Fruit fly (Drosophila melanogaster) whole organism, pupa: Measurements from ENCODE around the gene CG10650.

Experiments
- CG10348 ChIP-seq: fragments of 200-800 bp; sonication (Bioruptor generic); IDR thresholded peaks from 2 replicates; pipeline ENCODE4 v1.3.6; 2022; ENCODE audit warnings: missing biosample characterization, missing genetic modification characterization
- CG12605 ChIP-seq: fragments of 200-800 bp; sonication (Bioruptor generic); IDR thresholded peaks from 2 replicates; pipeline ENCODE4 v1.3.6; 2022; ENCODE audit warnings: missing biosample characterization, missing genetic modification characterization
- CG13204 ChIP-seq: fragments of 200-800 bp; sonication (Bioruptor generic); optimal IDR thresholded peaks from 2 replicates; lab custom pipeline; 2018; ENCODE audit warnings: missing biosample characterization, mild to moderate bottlenecking, missing genetic modification characterization, moderate library complexity
- CG14655 ChIP-seq: fragments of 200-800 bp; sonication (Bioruptor generic); optimal IDR thresholded peaks from 3 replicates; lab custom pipeline; 2017; ENCODE audit warnings: mild to moderate bottlenecking, missing biosample characterization, missing genetic modification reagents, missing genetic modification characterization
- CG15710 ChIP-seq: fragments of 200-800 bp; sonication (Bioruptor generic); optimal IDR thresholded peaks from 2 replicates; lab custom pipeline; 2018; ENCODE audit warnings: missing biosample characterization, mild to moderate bottlenecking, missing genetic modification characterization, moderate library complexity
- CG17806 ChIP-seq: fragments of 200-800 bp; sonication (Bioruptor generic); optimal IDR thresholded peaks from 2 replicates; lab custom pipeline; 2018; ENCODE audit warnings: missing biosample characterization, mild to moderate bottlenecking, missing genetic modification characterization, moderate library complexity
- CG32121 ChIP-seq: fragments of 200-800 bp; sonication (Bioruptor generic); IDR thresholded peaks from 2 replicates; pipeline ENCODE4 v1.3.6; 2022; ENCODE audit warnings: missing biosample characterization, missing genetic modification characterization
- CG34367 ChIP-seq: fragments of 200-800 bp; sonication (Bioruptor generic); optimal IDR thresholded peaks from 2 replicates; lab custom pipeline; 2018; ENCODE audit warnings: missing biosample characterization, mild to moderate bottlenecking, missing genetic modification characterization
- CG4496 ChIP-seq: fragments of 200-800 bp; sonication (Bioruptor generic); IDR thresholded peaks from 3 replicates; pipeline ENCODE4 v1.3.6; 2022; ENCODE audit warnings: missing biosample characterization, missing genetic modification characterization
- CG8159 ChIP-seq: fragments of 200-800 bp; sonication (Bioruptor generic); optimal IDR thresholded peaks from 3 replicates; lab custom pipeline; 2018; ENCODE audit warnings: missing biosample characterization, mild to moderate bottlenecking, missing genetic modification characterization, moderate library complexity
- CG8301 ChIP-seq: fragments of 200-800 bp; sonication (Bioruptor generic); optimal IDR thresholded peaks from 2 replicates; lab custom pipeline; 2018; ENCODE audit warnings: missing biosample characterization, mild to moderate bottlenecking, missing genetic modification characterization
- CG9948 ChIP-seq: fragments of 200-800 bp; sonication (Bioruptor generic); optimal IDR thresholded peaks from 2 replicates; lab custom pipeline; 2018; ENCODE audit warnings: missing biosample characterization, mild to moderate bottlenecking, missing genetic modification characterization, moderate library complexity
- D1 ChIP-seq: fragments of 200-800 bp; sonication (Bioruptor generic); optimal IDR thresholded peaks from 2 replicates; lab custom pipeline; 2018; ENCODE audit warnings: missing biosample characterization, mild to moderate bottlenecking, missing genetic modification characterization, moderate library complexity
- EcR ChIP-seq: fragments of 200-800 bp; sonication (Bioruptor generic); optimal IDR thresholded peaks from 3 replicates; lab custom pipeline; 2019; ENCODE audit warnings: missing biosample characterization, missing genetic modification characterization, mild to moderate bottlenecking, moderate library complexity, missing genetic modification reagents
- Ets98B ChIP-seq: fragments of 200-800 bp; sonication (Bioruptor generic); IDR thresholded peaks from 2 replicates; pipeline ENCODE4 v1.3.6; 2022; ENCODE audit warnings: missing biosample characterization, missing genetic modification characterization
- Pif1A ChIP-seq: fragments of 200-800 bp; sonication (Bioruptor generic); optimal IDR thresholded peaks from 3 replicates; lab custom pipeline; 2016; ENCODE audit warnings: missing biosample characterization, missing genetic modification characterization
- Pif1B ChIP-seq: fragments of 200-800 bp; sonication (Bioruptor generic); optimal IDR thresholded peaks from 3 replicates; lab custom pipeline; 2016; ENCODE audit warnings: missing biosample characterization, missing genetic modification characterization
- Snoo ChIP-seq: fragments of 200-800 bp; sonication (Bioruptor generic); optimal IDR thresholded peaks from 3 replicates; lab custom pipeline; 2017; ENCODE audit warnings: missing biosample characterization, mild to moderate bottlenecking, missing genetic modification characterization, inconsistent platforms
- fd96Ca ChIP-seq: fragments of 200-800 bp; sonication (Bioruptor generic); IDR thresholded peaks from 3 replicates; pipeline ENCODE4 v1.3.6; 2022; ENCODE audit warnings: missing biosample characterization, missing genetic modification characterization
- gl ChIP-seq: fragments of 200-800 bp; sonication (Bioruptor generic); optimal IDR thresholded peaks from 2 replicates; lab custom pipeline; 2018; ENCODE audit warnings: missing biosample characterization, mild to moderate bottlenecking, missing genetic modification characterization
- rn ChIP-seq: fragments of 200-800 bp; sonication (Bioruptor generic); IDR thresholded peaks from 2 replicates; pipeline ENCODE4 v1.3.6; 2022; ENCODE audit warnings: missing biosample characterization, missing genetic modification characterization

The CG10650 gene

dm6 chr2L:18995660-18996417, at the start of gene CG10650:
Gene CG10650, minus strand, starts transcription at chr2L:18995934.
- no peak for TF ChIP-seq D1 (tag; lab: Kevin White, UChicago)
- TF ChIP-seq EcR (GFP tag; lab: Kevin White, UChicago): peak; percentile 5

dm6 chr2L:19045111-19045560, 49.4 kb upstream of the CG10650 start, which contains the start of the genes Ttc19 and Acn:
Gene Ttc19, minus strand, starts transcription at chr2L:19045148.
Gene Acn, plus strand, starts transcription at chr2L:19045355.
- TF ChIP-seq CG13204 (no peak), fd96Ca (GFP tag; lab: Robert Waterston, UW) (peak; percentile 53; the same call in 1 of the 3 replicates), EcR (GFP tag; lab: Kevin White, UChicago) (no peak), CG10348 (GFP tag; lab: Robert Waterston, UW) (no peak), CG4496 (GFP tag; lab: Robert Waterston, UW) (peak; percentile 83; the same call in 2 of the 3 replicates), CG15710 (peak; percentile 77), Pif1B (GFP tag; lab: Kevin White, UChicago) (no peak), CG34367 (tag; lab: Kevin White, UChicago) (peak; percentile 53), CG8159 (tag; lab: Kevin White, UChicago) (peak; percentile 71), CG8301 (tag; lab: Kevin White, UChicago) (no peak), rn (peak; percentile 63; the same call in 1 of the 2 replicates), CG14655 (GFP tag; lab: Kevin White, UChicago) (no peak), D1 (tag; lab: Kevin White, UChicago) (no peak), CG32121 (GFP tag; lab: Robert Waterston, UW) (peak; percentile 78), Snoo (tag; lab: Kevin White, UChicago) (peak; percentile 67), gl (tag; lab: Kevin White, UChicago) (peak; percentile 26), Ets98B (GFP tag; lab: Robert Waterston, UW) (peak; percentile 66; the same call in 1 of the 2 replicates), CG17806 (peak; percentile 49), CG9948 (tag; lab: Kevin White, UChicago) (peak; percentile 43), Pif1A (GFP tag; lab: Kevin White, UChicago) (no peak), CG12605 (no peak)

DNA sequence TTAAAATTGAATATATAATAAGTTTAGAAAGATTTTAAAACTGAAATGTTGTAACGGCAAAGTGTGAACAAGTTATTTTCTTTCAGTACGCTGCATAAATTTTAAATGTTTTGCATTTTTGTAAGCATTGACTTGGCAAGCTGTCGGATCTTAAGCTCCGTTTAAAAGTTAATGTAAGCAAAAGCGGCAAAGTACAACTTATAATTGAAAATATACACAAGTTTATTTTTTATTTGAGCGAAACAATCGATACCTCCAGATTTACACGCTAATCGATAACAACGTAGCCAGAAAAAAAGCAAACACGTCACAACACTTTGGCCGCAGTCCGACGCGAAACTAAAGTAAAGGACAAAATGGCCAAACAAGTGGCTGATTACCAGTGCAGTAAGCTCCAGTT, 45.9 kb upstream of the CG10650 start, which contains the start of gene Catsup:
Gene Catsup, plus strand, starts transcription at position 273 of the 400 bp plus-strand sequence.
- TF ChIP-seq D1 (tag; lab: Kevin White, UChicago): no peak
- no peak for TF ChIP-seq fd96Ca (GFP tag; lab: Robert Waterston, UW)
- TF ChIP-seq rn: no peak
- TF ChIP-seq EcR (GFP tag; lab: Kevin White, UChicago): no peak
- no peak for TF ChIP-seq CG4496 (GFP tag; lab: Robert Waterston, UW)
- TF ChIP-seq CG10348 (GFP tag; lab: Robert Waterston, UW): no peak
- no peak for TF ChIP-seq CG14655 (GFP tag; lab: Kevin White, UChicago)
- TF ChIP-seq CG12605: no peak
- TF ChIP-seq CG34367 (tag; lab: Kevin White, UChicago): no peak
- TF ChIP-seq CG32121 (GFP tag; lab: Robert Waterston, UW): no peak
- no peak for TF ChIP-seq CG8159 (tag; lab: Kevin White, UChicago)
- TF ChIP-seq gl (tag; lab: Kevin White, UChicago): no peak
- no peak for TF ChIP-seq CG13204
- TF ChIP-seq CG17806: no peak
- TF ChIP-seq Pif1A (GFP tag; lab: Kevin White, UChicago): no peak
- TF ChIP-seq Ets98B (GFP tag; lab: Robert Waterston, UW): no peak
- TF ChIP-seq CG8301 (tag; lab: Kevin White, UChicago): no peak
- no peak for TF ChIP-seq Snoo (tag; lab: Kevin White, UChicago)
- TF ChIP-seq CG15710: no peak
- TF ChIP-seq CG9948 (tag; lab: Kevin White, UChicago): no peak

DNA sequence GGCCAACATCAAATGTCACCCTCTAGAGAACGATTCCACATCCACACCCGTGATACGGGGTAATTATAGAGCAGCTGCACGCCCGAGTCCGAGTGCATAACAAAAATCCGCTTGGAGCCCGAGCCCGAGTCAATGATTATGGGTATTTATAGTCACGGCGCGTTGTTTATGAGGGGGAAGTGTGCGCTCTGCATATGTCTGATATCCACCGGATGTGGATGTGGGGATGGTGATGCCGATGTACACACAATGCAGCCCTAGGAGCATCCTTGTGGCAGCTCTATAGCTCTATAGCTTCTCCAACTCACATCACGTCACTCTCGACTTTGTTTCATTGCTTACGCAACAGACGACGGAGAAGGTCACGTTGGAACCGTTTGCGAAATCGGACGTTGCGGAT, 41.7 kb upstream of the CG10650 start:
- TF ChIP-seq CG4496 (GFP tag; lab: Robert Waterston, UW) (peak; percentile 26; the same call in 1 of the 3 replicates), CG14655 (GFP tag; lab: Kevin White, UChicago) (no peak), D1 (tag; lab: Kevin White, UChicago) (no peak), CG8159 (tag; lab: Kevin White, UChicago) (no peak)

DNA sequence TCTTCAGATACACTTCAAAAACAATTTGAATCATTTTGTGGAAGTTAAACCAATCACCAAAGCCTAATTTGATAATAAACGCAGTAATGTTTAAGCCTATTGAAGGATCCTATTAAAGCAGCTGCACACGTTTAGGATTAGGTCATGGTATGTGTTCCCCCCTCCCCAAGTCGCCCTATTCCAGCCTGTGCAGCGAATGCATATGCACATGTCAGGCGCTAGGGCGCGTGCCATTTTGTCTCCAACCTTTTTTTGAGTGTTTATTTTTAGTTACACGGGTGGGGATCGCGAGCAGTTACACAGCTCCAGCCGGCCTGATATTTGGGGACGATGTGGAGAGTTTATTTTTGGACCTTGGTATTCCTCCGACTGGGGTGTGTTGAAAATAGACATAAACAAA, 41.3 kb upstream of the CG10650 start:
- TF ChIP-seq CG32121 (GFP tag; lab: Robert Waterston, UW) (peak; percentile 27; the same call in 1 of the 2 replicates), gl (tag; lab: Kevin White, UChicago) (no peak), D1 (tag; lab: Kevin White, UChicago) (no peak)

DNA sequence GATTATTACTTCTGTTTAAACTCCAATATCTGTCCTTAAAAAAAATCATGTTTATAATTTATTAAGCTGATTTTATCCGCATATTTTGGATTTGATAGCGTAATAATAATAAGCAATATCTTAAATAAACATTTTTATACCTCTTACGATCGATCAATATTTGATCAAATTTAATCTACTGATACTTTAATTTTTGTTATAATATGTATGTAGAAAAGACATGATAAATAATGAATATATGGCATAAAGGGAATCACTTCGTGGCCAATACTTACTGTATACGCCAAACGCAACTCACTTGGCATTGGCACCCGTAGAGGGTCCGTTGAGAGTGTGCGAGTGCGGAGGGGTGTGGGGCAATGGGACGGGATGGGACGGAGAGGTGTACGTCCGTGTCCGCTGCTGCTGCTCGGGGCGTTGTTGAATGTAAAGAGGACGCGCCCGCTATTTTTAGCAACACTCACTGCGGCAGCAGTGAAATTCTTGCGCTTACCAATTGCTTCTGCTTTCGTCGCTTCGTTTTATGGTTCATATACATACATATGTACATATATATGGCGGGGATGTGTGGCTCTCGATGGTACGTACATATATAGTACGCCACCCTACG, 40.5 kb upstream of the CG10650 start:
- TF ChIP-seq CG34367 (tag; lab: Kevin White, UChicago) (no peak), Ets98B (GFP tag; lab: Robert Waterston, UW) (peak; percentile 20; the same call in 1 of the 2 replicates), CG32121 (GFP tag; lab: Robert Waterston, UW) (peak; percentile 47; the same call in 1 of the 2 replicates), CG9948 (tag; lab: Kevin White, UChicago) (peak; percentile 18), CG15710 (no peak), CG8159 (tag; lab: Kevin White, UChicago) (no peak), CG8301 (tag; lab: Kevin White, UChicago) (peak; percentile 27), CG17806 (no peak), CG4496 (GFP tag; lab: Robert Waterston, UW) (peak; percentile 47; the same call in 2 of the 3 replicates), CG13204 (peak; percentile 86)
